Worm (Caenorhabditis elegans) whole organism, L3 larva: ENCODE measurements around the gene dtmk-1.

ENCODE experiments used
- ZK546.5 ChIP-seq: sonication (generic microtip); optimal IDR thresholded peaks from 2 replicates; lab custom pipeline; 2017; ENCODE audit warnings: missing biosample characterization, missing genetic modification characterization
- skn-1 ChIP-seq: fragments of 150-350 bp; optimal IDR thresholded peaks from 2 replicates; lab custom pipeline; 2014; ENCODE audit warnings: missing biosample characterization, missing genetic modification characterization
- snpc-4 ChIP-seq: fragments of 150-350 bp; optimal IDR thresholded peaks from 2 replicates; lab custom pipeline; 2014; ENCODE audit warnings: missing biosample characterization, missing genetic modification characterization
- zag-1 ChIP-seq: fragments of 150-350 bp; optimal IDR thresholded peaks from 2 replicates; lab custom pipeline; 2014; ENCODE audit warnings: missing biosample characterization, missing genetic modification characterization

DNA sequence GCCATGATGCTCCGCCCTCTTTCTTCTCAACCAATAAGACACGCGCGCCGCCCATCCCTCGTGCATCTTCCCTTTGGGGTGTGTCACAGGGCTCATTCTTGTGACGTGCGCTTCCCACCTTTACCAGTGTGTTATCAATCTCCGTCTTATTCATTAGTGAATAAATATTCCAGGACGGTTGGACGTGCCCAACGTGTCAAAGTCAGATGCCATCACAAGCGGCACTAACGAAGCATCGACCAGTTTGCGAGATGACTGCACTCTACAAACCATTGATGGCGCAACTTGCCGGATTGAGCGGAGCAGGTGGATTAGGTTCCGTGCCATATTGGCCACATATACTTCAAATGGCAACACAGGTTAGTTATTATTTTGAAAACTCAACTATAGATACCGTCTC is 6.8 kb downstream of the dtmk-1 start:
- no peak for TF ChIP-seq zag-1 (tag; lab: Kevin White, UChicago)
- TF ChIP-seq snpc-4 (tag; lab: Kevin White, UChicago) = no peak
- TF ChIP-seq skn-1 (tag; lab: Kevin White, UChicago) = no peak
- TF ChIP-seq ZK546.5 = no peak
